Fruit fly (Drosophila melanogaster) whole organism, embryonic: Measurements from ENCODE around the gene CG1233.

Source experiments
- Aef1 ChIP-seq: fragments of 200-800 bp; sonication (Bioruptor generic); IDR thresholded peaks from 3 replicates; pipeline ENCODE4 v1.3.6; 2022; ENCODE audit warnings: missing biosample characterization, missing genetic modification characterization
- Bteb2 ChIP-seq: fragments of 200-800 bp; sonication (Bioruptor generic); optimal IDR thresholded peaks from 2 replicates; lab custom pipeline; 2016; ENCODE audit warnings: missing biosample characterization, missing genetic modification characterization
- CG10654 ChIP-seq: fragments of 200-800 bp; sonication (Bioruptor generic); optimal IDR thresholded peaks from 2 replicates; lab custom pipeline; 2016; ENCODE audit warnings: missing biosample characterization, missing genetic modification characterization
- CG11093 ChIP-seq: fragments of 200-800 bp; sonication (Bioruptor generic); IDR thresholded peaks from 3 replicates; pipeline ENCODE4 v1.3.6; 2022; ENCODE audit warnings: missing biosample characterization, missing genetic modification characterization
- CG11247 ChIP-seq: fragments of 200-800 bp; sonication (Bioruptor generic); IDR thresholded peaks from 2 replicates; pipeline ENCODE4 v1.3.6; 2022; ENCODE audit warnings: missing biosample characterization, missing genetic modification characterization
- CG11723 ChIP-seq: fragments of 200-800 bp; sonication (Bioruptor generic); optimal IDR thresholded peaks from 2 replicates; lab custom pipeline; 2017; ENCODE audit warnings: missing biosample characterization, mild to moderate bottlenecking, missing genetic modification characterization
- CG12942 ChIP-seq: fragments of 200-800 bp; sonication (Bioruptor generic); optimal IDR thresholded peaks from 3 replicates; lab custom pipeline; 2016; ENCODE audit warnings: missing biosample characterization, missing genetic modification characterization
- CG17568 ChIP-seq: fragments of 200-800 bp; sonication (Bioruptor generic); optimal IDR thresholded peaks from 2 replicates; lab custom pipeline; 2018; ENCODE audit warnings: missing biosample characterization, mild to moderate bottlenecking, missing genetic modification characterization, moderate library complexity
- CG1832 ChIP-seq: fragments of 200-800 bp; sonication (Bioruptor generic); optimal IDR thresholded peaks from 2 replicates; lab custom pipeline; 2017; ENCODE audit warnings: missing biosample characterization, mild to moderate bottlenecking, missing genetic modification characterization, inconsistent platforms
- CG2678 ChIP-seq: fragments of 200-800 bp; sonication (Bioruptor generic); optimal IDR thresholded peaks from 3 replicates; lab custom pipeline; 2019; ENCODE audit warnings: missing biosample characterization, mild to moderate bottlenecking, missing genetic modification characterization, moderate library complexity
- CG3065 ChIP-seq: fragments of 200-800 bp; sonication (Bioruptor generic); optimal IDR thresholded peaks from 2 replicates; lab custom pipeline; 2016; ENCODE audit warnings: missing biosample characterization, missing genetic modification characterization
- CG33213 ChIP-seq: fragments of 200-800 bp; sonication (Bioruptor generic); optimal IDR thresholded peaks from 3 replicates; lab custom pipeline; 2016; ENCODE audit warnings: missing biosample characterization, missing genetic modification characterization
- CG34422 ChIP-seq: fragments of 200-800 bp; sonication (Bioruptor generic); IDR thresholded peaks from 3 replicates; pipeline ENCODE4 v1.3.6; 2022; ENCODE audit warnings: missing biosample characterization, missing genetic modification characterization
- CG6654 ChIP-seq: fragments of 200-800 bp; sonication (Bioruptor generic); optimal IDR thresholded peaks from 2 replicates; lab custom pipeline; 2017; ENCODE audit warnings: missing biosample characterization, mild to moderate bottlenecking, missing genetic modification characterization
- CG6854 ChIP-seq: fragments of 200-800 bp; sonication (Bioruptor generic); optimal IDR thresholded peaks from 3 replicates; lab custom pipeline; 2017; ENCODE audit warnings: missing biosample characterization, mild to moderate bottlenecking, missing genetic modification characterization
- CG7357 ChIP-seq: fragments of 200-800 bp; sonication (Bioruptor generic); IDR thresholded peaks from 3 replicates; pipeline ENCODE4 v1.3.6; 2022; ENCODE audit warnings: missing biosample characterization, missing genetic modification characterization
- CG7839 ChIP-seq: fragments of 200-800 bp; sonication (Bioruptor generic); optimal IDR thresholded peaks from 3 replicates; lab custom pipeline; 2018; ENCODE audit warnings: missing biosample characterization, mild to moderate bottlenecking, missing genetic modification characterization, moderate library complexity
- CG7987 ChIP-seq: fragments of 200-800 bp; sonication (Bioruptor generic); optimal IDR thresholded peaks from 2 replicates; lab custom pipeline; 2018; ENCODE audit warnings: missing biosample characterization, mild to moderate bottlenecking, missing genetic modification characterization, moderate library complexity
- CG8765 ChIP-seq: fragments of 200-800 bp; sonication (Bioruptor generic); IDR thresholded peaks from 2 replicates; pipeline ENCODE4 v1.3.6; 2022; ENCODE audit warnings: missing biosample characterization, missing genetic modification characterization
- CG9437 ChIP-seq: fragments of 200-800 bp; sonication (Bioruptor generic); optimal IDR thresholded peaks from 2 replicates; lab custom pipeline; 2018; ENCODE audit warnings: missing biosample characterization, mild to moderate bottlenecking, missing genetic modification characterization
- CTCF ChIP-seq: fragments of 200-800 bp; sonication (Bioruptor generic); optimal IDR thresholded peaks from 2 replicates; lab custom pipeline; 2017; ENCODE audit warnings: missing biosample characterization, mild to moderate bottlenecking, missing genetic modification characterization, moderate library complexity
- Camta ChIP-seq: fragments of 200-800 bp; sonication (Bioruptor generic); optimal IDR thresholded peaks from 2 replicates; lab custom pipeline; 2016; ENCODE audit warnings: missing biosample characterization, missing genetic modification characterization
- D19A ChIP-seq: fragments of 200-800 bp; optimal IDR thresholded peaks from 3 replicates; lab custom pipeline; 2019; ENCODE audit warnings: missing biosample characterization, mild to moderate bottlenecking, missing genetic modification characterization, moderate library complexity
- Dref ChIP-seq: fragments of 200-800 bp; sonication (Bioruptor generic); IDR thresholded peaks from 2 replicates; pipeline ENCODE4 v1.3.6; 2022; ENCODE audit warnings: missing biosample characterization, missing genetic modification characterization
- HLH4C ChIP-seq: fragments of 200-800 bp; sonication (Bioruptor generic); IDR thresholded peaks from 3 replicates; pipeline ENCODE4 v1.3.6; 2022; ENCODE audit warnings: missing biosample characterization, missing genetic modification characterization; ENCODE audit not compliant: partially characterized antibody
- Hand ChIP-seq: fragments of 200-800 bp; sonication (Bioruptor generic); optimal IDR thresholded peaks from 2 replicates; lab custom pipeline; 2017; ENCODE audit warnings: mild to moderate bottlenecking, missing biosample characterization, missing genetic modification reagents, missing genetic modification characterization
- Hmr ChIP-seq: fragments of 200-800 bp; sonication (Bioruptor generic); optimal IDR thresholded peaks from 3 replicates; lab custom pipeline; 2017; ENCODE audit warnings: mild to moderate bottlenecking, missing biosample characterization, missing genetic modification reagents, missing genetic modification characterization
- Lim3 ChIP-seq: fragments of 200-800 bp; sonication (Bioruptor generic); IDR thresholded peaks from 2 replicates; pipeline ENCODE4 v1.3.6; 2022; ENCODE audit warnings: missing biosample characterization, missing genetic modification characterization
- MTF-1 ChIP-seq: fragments of 200-800 bp; sonication (Bioruptor generic); optimal IDR thresholded peaks from 2 replicates; lab custom pipeline; 2018; ENCODE audit warnings: missing biosample characterization, mild to moderate bottlenecking, missing genetic modification characterization, borderline replicate concordance
- Mes4 ChIP-seq: fragments of 200-800 bp; sonication (Bioruptor generic); optimal IDR thresholded peaks from 2 replicates; lab custom pipeline; 2016; ENCODE audit warnings: missing biosample characterization, missing genetic modification characterization
- NC2α ChIP-seq: fragments of 200-800 bp; sonication (Bioruptor generic); optimal IDR thresholded peaks from 2 replicates; lab custom pipeline; 2016; ENCODE audit warnings: missing biosample characterization, missing genetic modification characterization
- Nf-YB ChIP-seq: fragments of 200-800 bp; sonication (Bioruptor generic); optimal IDR thresholded peaks from 3 replicates; lab custom pipeline; 2019; ENCODE audit warnings: missing biosample characterization, mild to moderate bottlenecking, missing genetic modification characterization, moderate library complexity
- Optix ChIP-seq: fragments of 200-800 bp; sonication (Bioruptor generic); IDR thresholded peaks from 3 replicates; pipeline ENCODE4 v1.3.6; 2022; ENCODE audit warnings: missing biosample characterization, missing genetic modification characterization
- Sox102F ChIP-seq: fragments of 200-800 bp; sonication (Bioruptor generic); optimal IDR thresholded peaks from 2 replicates; lab custom pipeline; 2018; ENCODE audit warnings: missing biosample characterization, mild to moderate bottlenecking, missing genetic modification characterization, moderate library complexity
- Trl ChIP-seq, 3 experiments: fragments of >200 bp in 2 of 3; fragments of 200-800 bp in 1 of 3; sonication (Bioruptor generic) in 1 of 3; optimal IDR thresholded peaks; 2 replicates in 1 of 3; 3 replicates in 2 of 3; lab custom pipeline; 2016 to 2017; ENCODE audit warnings: missing biosample characterization in 1 of 3, missing genetic modification characterization in 1 of 3
- Xrp1 ChIP-seq: fragments of 200-800 bp; sonication (Bioruptor generic); IDR thresholded peaks from 2 replicates; pipeline ENCODE4 v1.3.6; 2022; ENCODE audit warnings: missing biosample characterization, missing genetic modification characterization
- ato ChIP-seq: fragments of 200-800 bp; sonication (Bioruptor generic); IDR thresholded peaks from 2 replicates; pipeline ENCODE4 v1.3.6; 2022; ENCODE audit warnings: missing biosample characterization, missing genetic modification characterization; ENCODE audit not compliant: partially characterized antibody
- bbx ChIP-seq: fragments of 200-800 bp; sonication (Bioruptor generic); IDR thresholded peaks from 2 replicates; pipeline ENCODE4 v1.3.6; 2022; ENCODE audit warnings: missing biosample characterization, missing genetic modification characterization; ENCODE audit not compliant: partially characterized antibody
- bcd ChIP-seq: fragments of 200-800 bp; sonication (Bioruptor generic); optimal IDR thresholded peaks from 2 replicates; lab custom pipeline; 2017; ENCODE audit warnings: missing biosample characterization, mild to moderate bottlenecking, missing genetic modification characterization
- bigmax ChIP-seq: fragments of 200-800 bp; sonication (Bioruptor generic); optimal IDR thresholded peaks from 2 replicates; lab custom pipeline; 2018; ENCODE audit warnings: missing biosample characterization, mild to moderate bottlenecking, missing genetic modification characterization
- crc ChIP-seq: fragments of 200-800 bp; sonication (Bioruptor generic); optimal IDR thresholded peaks from 2 replicates; lab custom pipeline; 2016; ENCODE audit warnings: missing biosample characterization, missing genetic modification characterization
- danr ChIP-seq: fragments of 200-800 bp; sonication (Bioruptor generic); IDR thresholded peaks from 2 replicates; pipeline ENCODE4 v1.3.6; 2022; ENCODE audit warnings: missing biosample characterization, missing genetic modification characterization
- gcm ChIP-seq: fragments of 200-800 bp; sonication (Bioruptor generic); optimal IDR thresholded peaks from 2 replicates; lab custom pipeline; 2019; ENCODE audit warnings: missing biosample characterization, mild to moderate bottlenecking, missing genetic modification characterization, moderate library complexity
- gsb-n ChIP-seq: fragments of 200-800 bp; sonication (Bioruptor generic); optimal IDR thresholded peaks from 3 replicates; lab custom pipeline; 2018; ENCODE audit warnings: missing biosample characterization, mild to moderate bottlenecking, missing genetic modification characterization
- hth ChIP-seq: fragments of >200 bp; optimal IDR thresholded peaks from 2 replicates; lab custom pipeline; 2017; ENCODE audit warnings: inconsistent platforms
- pfk ChIP-seq: fragments of 200-800 bp; sonication (Bioruptor generic); optimal IDR thresholded peaks from 2 replicates; lab custom pipeline; 2018; ENCODE audit warnings: missing biosample characterization, mild to moderate bottlenecking, missing genetic modification characterization, moderate library complexity
- ranshi ChIP-seq: fragments of 200-800 bp; sonication (Bioruptor generic); IDR thresholded peaks from 2 replicates; pipeline ENCODE4 v1.3.6; 2022; ENCODE audit warnings: missing biosample characterization, missing genetic modification characterization
- scrt ChIP-seq: fragments of 200-800 bp; sonication (Bioruptor generic); optimal IDR thresholded peaks from 2 replicates; lab custom pipeline; 2018; ENCODE audit warnings: missing biosample characterization, mild to moderate bottlenecking, missing genetic modification characterization, moderate library complexity
- unc-4 ChIP-seq: fragments of 200-800 bp; sonication (Bioruptor generic); IDR thresholded peaks from 2 replicates; pipeline ENCODE4 v1.3.6; 2022; ENCODE audit warnings: missing biosample characterization, missing genetic modification characterization; ENCODE audit not compliant: partially characterized antibody

Gene CG1233

dm6 chr3L:319145-320009 lies 41.9 kb upstream of the CG1233 start, which contains the start of gene fwd (continued):
- TF ChIP-seq gcm (GFP tag; lab: Kevin White, UChicago) (no peak), bbx (GFP tag; lab: Robert Waterston, UW) (no peak), danr (GFP tag; lab: Robert Waterston, UW) (no peak), CG7839 (tag; lab: Kevin White, UChicago) (peak; percentile 40), CG17568 (GFP tag; lab: Kevin White, UChicago) (no peak), CG9437 (GFP tag; lab: Kevin White, UChicago) (no peak), CG8765 (GFP tag; lab: Robert Waterston, UW) (no peak), Bteb2 (no peak), CG6654 (GFP tag; lab: Kevin White, UChicago) (no peak), bcd (GFP tag; lab: Kevin White, UChicago) (no peak), CG2678 (tag; lab: Kevin White, UChicago) (no peak), CTCF (peak; percentile 25), ranshi (no peak), Camta (GFP tag; lab: Kevin White, UChicago) (peak; percentile 18), Lim3 (GFP tag; lab: Robert Waterston, UW) (no peak), CG12942 (GFP tag; lab: Kevin White, UChicago) (no peak), unc-4 (GFP tag; lab: Robert Waterston, UW) (0 out of 2 replicates have a peak, but pooled peaks have one; percentile 20), NC2α (GFP tag; lab: Kevin White, UChicago) (peak; percentile 2), CG7987 (peak; percentile 28), CG33213 (GFP tag; lab: Kevin White, UChicago) (peak; percentile 68), Trl (optimal IDR thresholded peaks at IDR 0.05; lab: Kevin White, UChicago) (no peak), Trl (GFP tag; optimal IDR thresholded peaks at IDR 0.05; lab: Kevin White, UChicago) (no peak), gsb-n (tag; lab: Kevin White, UChicago) (no peak), hth (lab: Kevin White, UChicago) (no peak), Aef1 (no peak; the same call in 2 of the 3 replicates), ato (GFP tag; lab: Robert Waterston, UW) (peak; percentile 44; the same call in 1 of the 2 replicates), CG3065 (no peak), CG34422 (GFP tag; lab: Robert Waterston, UW) (peak; percentile 72; the same call in 1 of the 3 replicates), CG10654 (GFP tag; lab: Kevin White, UChicago) (no peak), HLH4C (GFP tag; lab: Robert Waterston, UW) (peak; percentile 26; the same call in 1 of the 3 replicates), CG11723 (GFP tag; lab: Kevin White, UChicago) (no peak), Hand (GFP tag; lab: Kevin White, UChicago) (peak; percentile 30), MTF-1 (GFP tag; lab: Kevin White, UChicago) (no peak), CG7357 (no peak), Mes4 (GFP tag; lab: Kevin White, UChicago) (peak; percentile 46), crc (no peak), D19A (tag; lab: Kevin White, UChicago) (peak; percentile 36), scrt (GFP tag; lab: Kevin White, UChicago) (peak; percentile 63), Optix (GFP tag; lab: Robert Waterston, UW) (no peak), CG11247 (no peak), bigmax (GFP tag; lab: Kevin White, UChicago) (peak; percentile 52), Dref (GFP tag; lab: Robert Waterston, UW) (peak; percentile 49), CG1832 (GFP tag; lab: Kevin White, UChicago) (no peak), CG11093 (GFP tag; lab: Robert Waterston, UW) (no peak), Xrp1 (GFP tag; lab: Robert Waterston, UW) (peak; percentile 13; the same call in 1 of the 2 replicates), Hmr (GFP tag; lab: Kevin White, UChicago) (peak; percentile 77), Nf-YB (GFP tag; lab: Kevin White, UChicago) (peak; percentile 14), pfk (GFP tag; lab: Kevin White, UChicago) (peak; percentile 51), CG6854 (GFP tag; lab: Kevin White, UChicago) (no peak), Sox102F (GFP tag; lab: Kevin White, UChicago) (no peak)
